Fruit fly (Drosophila melanogaster) whole organism, embryonic: ENCODE data around the gene LIMK1.

Experiments used
- CG10147 ChIP-seq: fragments of 200-800 bp; sonication (Bioruptor generic); optimal IDR thresholded peaks from 2 replicates; lab custom pipeline; 2019; ENCODE audit warnings: missing biosample characterization, mild to moderate bottlenecking, missing genetic modification characterization, moderate library complexity
- CG10979 ChIP-seq: fragments of 200-800 bp; sonication (Bioruptor generic); optimal IDR thresholded peaks from 2 replicates; lab custom pipeline; 2018; ENCODE audit warnings: missing biosample characterization, mild to moderate bottlenecking, missing genetic modification characterization, moderate library complexity
- CG11247 ChIP-seq: fragments of 200-800 bp; sonication (Bioruptor generic); IDR thresholded peaks from 2 replicates; pipeline ENCODE4 v1.3.6; 2022; ENCODE audit warnings: missing biosample characterization, missing genetic modification characterization
- CG11398 ChIP-seq: fragments of 200-800 bp; sonication (Bioruptor generic); optimal IDR thresholded peaks from 2 replicates; lab custom pipeline; 2016; ENCODE audit warnings: missing biosample characterization, missing genetic modification characterization
- CG11723 ChIP-seq: fragments of 200-800 bp; sonication (Bioruptor generic); optimal IDR thresholded peaks from 2 replicates; lab custom pipeline; 2017; ENCODE audit warnings: missing biosample characterization, mild to moderate bottlenecking, missing genetic modification characterization
- CG13624 ChIP-seq: fragments of 200-800 bp; sonication (Bioruptor generic); optimal IDR thresholded peaks from 2 replicates; lab custom pipeline; 2016; ENCODE audit warnings: missing biosample characterization, missing genetic modification characterization
- CG14710 ChIP-seq: fragments of 200-800 bp; sonication (Bioruptor generic); optimal IDR thresholded peaks from 3 replicates; lab custom pipeline; 2019; ENCODE audit warnings: missing biosample characterization, mild to moderate bottlenecking, missing genetic modification characterization, moderate library complexity
- CG1529 ChIP-seq: fragments of 200-800 bp; sonication (Bioruptor generic); optimal IDR thresholded peaks from 3 replicates; lab custom pipeline; 2018; ENCODE audit warnings: missing biosample characterization, missing genetic modification characterization
- CG1602 ChIP-seq: fragments of 200-800 bp; sonication (Bioruptor generic); optimal IDR thresholded peaks from 3 replicates; lab custom pipeline; 2016; ENCODE audit warnings: missing biosample characterization, missing genetic modification characterization
- CG16779 ChIP-seq: fragments of 200-800 bp; sonication (Bioruptor generic); IDR thresholded peaks from 2 replicates; pipeline ENCODE4 v1.3.6; 2022; ENCODE audit warnings: missing biosample characterization, missing genetic modification characterization
- CG17912 ChIP-seq: fragments of 200-800 bp; sonication (Bioruptor generic); optimal IDR thresholded peaks from 2 replicates; lab custom pipeline; 2018; ENCODE audit warnings: missing biosample characterization, mild to moderate bottlenecking, missing genetic modification characterization
- CG18262 ChIP-seq: fragments of 200-800 bp; optimal IDR thresholded peaks from 3 replicates; lab custom pipeline; 2019; ENCODE audit warnings: missing biosample characterization, mild to moderate bottlenecking, missing genetic modification characterization, moderate library complexity
- CG1832 ChIP-seq: fragments of 200-800 bp; sonication (Bioruptor generic); optimal IDR thresholded peaks from 2 replicates; lab custom pipeline; 2017; ENCODE audit warnings: missing biosample characterization, mild to moderate bottlenecking, missing genetic modification characterization, inconsistent platforms
- CG4617 ChIP-seq: fragments of 200-800 bp; sonication (Bioruptor generic); optimal IDR thresholded peaks from 3 replicates; lab custom pipeline; 2016; ENCODE audit warnings: missing biosample characterization, missing genetic modification characterization, borderline replicate concordance
- CG6272 ChIP-seq: fragments of 200-800 bp; sonication (Bioruptor generic); IDR thresholded peaks from 2 replicates; pipeline ENCODE4 v1.3.6; 2022; ENCODE audit warnings: missing biosample characterization, missing genetic modification characterization
- CG6683 ChIP-seq: fragments of 200-800 bp; sonication (Bioruptor generic); optimal IDR thresholded peaks from 2 replicates; lab custom pipeline; 2017; ENCODE audit warnings: missing biosample characterization, mild to moderate bottlenecking, missing genetic modification characterization, missing genetic modification reagents
- CG7357 ChIP-seq: fragments of 200-800 bp; sonication (Bioruptor generic); IDR thresholded peaks from 3 replicates; pipeline ENCODE4 v1.3.6; 2022; ENCODE audit warnings: missing biosample characterization, missing genetic modification characterization
- CG7928 ChIP-seq: fragments of 200-800 bp; sonication (Bioruptor generic); optimal IDR thresholded peaks from 2 replicates; lab custom pipeline; 2017; ENCODE audit warnings: missing biosample characterization, mild to moderate bottlenecking, missing genetic modification characterization
- CG8478 ChIP-seq: fragments of >200 bp; optimal IDR thresholded peaks from 2 replicates; lab custom pipeline; 2018
- CG8924 ChIP-seq: fragments of 200-800 bp; optimal IDR thresholded peaks from 3 replicates; lab custom pipeline; 2019; ENCODE audit warnings: missing biosample characterization, mild to moderate bottlenecking, missing genetic modification characterization, moderate library complexity
- CG9215 ChIP-seq: fragments of 200-800 bp; sonication (Bioruptor generic); IDR thresholded peaks from 2 replicates; pipeline ENCODE4 v1.3.6; 2022; ENCODE audit warnings: missing biosample characterization, missing genetic modification characterization
- CG9727 ChIP-seq: fragments of 200-800 bp; sonication (Bioruptor generic); optimal IDR thresholded peaks from 3 replicates; lab custom pipeline; 2017; ENCODE audit warnings: missing biosample characterization, mild to moderate bottlenecking, missing genetic modification characterization
- Dbx ChIP-seq: fragments of 200-800 bp; sonication (Bioruptor generic); IDR thresholded peaks from 3 replicates; pipeline ENCODE4 v1.3.6; 2022; ENCODE audit warnings: missing biosample characterization, missing genetic modification characterization
- HLHmδ ChIP-seq: fragments of 200-800 bp; sonication (Bioruptor generic); optimal IDR thresholded peaks from 2 replicates; lab custom pipeline; 2018; ENCODE audit warnings: missing biosample characterization, mild to moderate bottlenecking, missing genetic modification characterization, moderate library complexity
- Hr39 ChIP-seq: fragments of >200 bp; optimal IDR thresholded peaks from 2 replicates; lab custom pipeline; 2017
- Lim3 ChIP-seq: fragments of 200-800 bp; sonication (Bioruptor generic); IDR thresholded peaks from 2 replicates; pipeline ENCODE4 v1.3.6; 2022; ENCODE audit warnings: missing biosample characterization, missing genetic modification characterization
- Lpt ChIP-seq: fragments of >200 bp; optimal IDR thresholded peaks from 2 replicates; lab custom pipeline; 2018; ENCODE audit warnings: missing biosample characterization, missing genetic modification characterization
- Myb ChIP-seq: fragments of 200-800 bp; sonication (Bioruptor generic); optimal IDR thresholded peaks from 2 replicates; lab custom pipeline; 2016; ENCODE audit warnings: missing biosample characterization, missing genetic modification characterization
- Optix ChIP-seq: fragments of 200-800 bp; sonication (Bioruptor generic); IDR thresholded peaks from 3 replicates; pipeline ENCODE4 v1.3.6; 2022; ENCODE audit warnings: missing biosample characterization, missing genetic modification characterization
- Poxn ChIP-seq: fragments of 200-800 bp; sonication (Bioruptor generic); IDR thresholded peaks from 2 replicates; pipeline ENCODE4 v1.3.6; 2022; ENCODE audit warnings: missing biosample characterization, missing genetic modification characterization
- YL-1 ChIP-seq: fragments of 200-800 bp; sonication (Bioruptor generic); optimal IDR thresholded peaks from 3 replicates; lab custom pipeline; 2017; ENCODE audit warnings: missing biosample characterization, mild to moderate bottlenecking, missing genetic modification characterization
- ab ChIP-seq: fragments of 200-800 bp; sonication (Bioruptor generic); optimal IDR thresholded peaks from 2 replicates; lab custom pipeline; 2016; ENCODE audit warnings: missing biosample characterization, missing genetic modification characterization
- bbx ChIP-seq: fragments of 200-800 bp; sonication (Bioruptor generic); IDR thresholded peaks from 2 replicates; pipeline ENCODE4 v1.3.6; 2022; ENCODE audit warnings: missing biosample characterization, missing genetic modification characterization; ENCODE audit not compliant: partially characterized antibody
- corto ChIP-seq: fragments of 200-800 bp; sonication (Bioruptor generic); optimal IDR thresholded peaks from 2 replicates; lab custom pipeline; 2016; ENCODE audit warnings: missing biosample characterization, mild to moderate bottlenecking, missing genetic modification characterization, moderate library complexity
- danr ChIP-seq: fragments of 200-800 bp; sonication (Bioruptor generic); IDR thresholded peaks from 2 replicates; pipeline ENCODE4 v1.3.6; 2022; ENCODE audit warnings: missing biosample characterization, missing genetic modification characterization
- ems ChIP-seq: fragments of 200-800 bp; sonication (Bioruptor generic); optimal IDR thresholded peaks from 3 replicates; lab custom pipeline; 2016; ENCODE audit warnings: missing biosample characterization, missing genetic modification characterization
- gcm2 ChIP-seq: fragments of 200-800 bp; sonication (Bioruptor generic); optimal IDR thresholded peaks from 2 replicates; lab custom pipeline; 2016; ENCODE audit warnings: missing biosample characterization, missing genetic modification characterization
- grau ChIP-seq: fragments of 200-800 bp; optimal IDR thresholded peaks from 3 replicates; lab custom pipeline; 2019; ENCODE audit warnings: missing biosample characterization, mild to moderate bottlenecking, missing genetic modification characterization, moderate library complexity
- gro ChIP-seq: fragments of 200-800 bp; sonication (Bioruptor generic); optimal IDR thresholded peaks from 2 replicates; lab custom pipeline; 2016; ENCODE audit warnings: missing biosample characterization, missing genetic modification characterization
- gsb-n ChIP-seq: fragments of 200-800 bp; sonication (Bioruptor generic); optimal IDR thresholded peaks from 3 replicates; lab custom pipeline; 2018; ENCODE audit warnings: missing biosample characterization, mild to moderate bottlenecking, missing genetic modification characterization
- hth ChIP-seq: fragments of >200 bp; optimal IDR thresholded peaks from 2 replicates; lab custom pipeline; 2017; ENCODE audit warnings: inconsistent platforms
- klu ChIP-seq: fragments of 200-800 bp; sonication (Bioruptor generic); IDR thresholded peaks from 2 replicates; pipeline ENCODE4 v1.3.6; 2022; ENCODE audit warnings: missing biosample characterization, missing genetic modification characterization
- mam ChIP-seq: fragments of 200-800 bp; sonication (Bioruptor generic); optimal IDR thresholded peaks from 3 replicates; lab custom pipeline; 2016; ENCODE audit warnings: missing biosample characterization, missing genetic modification characterization
- nerfin-1 ChIP-seq: fragments of 200-800 bp; sonication (Bioruptor generic); optimal IDR thresholded peaks from 3 replicates; lab custom pipeline; 2019; ENCODE audit warnings: missing biosample characterization, mild to moderate bottlenecking, missing genetic modification characterization, moderate library complexity
- pho ChIP-seq: fragments of 200-800 bp; sonication (Bioruptor generic); optimal IDR thresholded peaks from 2 replicates; lab custom pipeline; 2016; ENCODE audit warnings: missing biosample characterization, missing genetic modification characterization
- phol ChIP-seq: fragments of 200-800 bp; sonication (Bioruptor generic); optimal IDR thresholded peaks from 3 replicates; lab custom pipeline; 2018; ENCODE audit warnings: missing biosample characterization, mild to moderate bottlenecking, missing genetic modification characterization, moderate library complexity
- pita ChIP-seq: fragments of 200-800 bp; sonication (Bioruptor generic); optimal IDR thresholded peaks from 2 replicates; lab custom pipeline; 2017; ENCODE audit warnings: missing biosample characterization, mild to moderate bottlenecking, missing genetic modification characterization
- slou ChIP-seq: fragments of 200-800 bp; sonication (Bioruptor generic); optimal IDR thresholded peaks from 3 replicates; lab custom pipeline; 2016; ENCODE audit warnings: missing biosample characterization, missing genetic modification characterization
- tin ChIP-seq: fragments of 200-800 bp; sonication (Bioruptor generic); optimal IDR thresholded peaks from 3 replicates; lab custom pipeline; 2016; ENCODE audit warnings: missing biosample characterization, missing genetic modification characterization
- tna ChIP-seq: fragments of 200-800 bp; sonication (Bioruptor generic); IDR thresholded peaks from 2 replicates; pipeline ENCODE4 v1.3.6; 2022; ENCODE audit warnings: missing biosample characterization, missing genetic modification characterization; ENCODE audit not compliant: partially characterized antibody
- z ChIP-seq: fragments of 200-800 bp; sonication (Bioruptor generic); IDR thresholded peaks from 3 replicates; pipeline ENCODE4 v1.3.6; 2022; ENCODE audit warnings: missing biosample characterization, missing genetic modification characterization

The LIMK1 gene

DNA sequence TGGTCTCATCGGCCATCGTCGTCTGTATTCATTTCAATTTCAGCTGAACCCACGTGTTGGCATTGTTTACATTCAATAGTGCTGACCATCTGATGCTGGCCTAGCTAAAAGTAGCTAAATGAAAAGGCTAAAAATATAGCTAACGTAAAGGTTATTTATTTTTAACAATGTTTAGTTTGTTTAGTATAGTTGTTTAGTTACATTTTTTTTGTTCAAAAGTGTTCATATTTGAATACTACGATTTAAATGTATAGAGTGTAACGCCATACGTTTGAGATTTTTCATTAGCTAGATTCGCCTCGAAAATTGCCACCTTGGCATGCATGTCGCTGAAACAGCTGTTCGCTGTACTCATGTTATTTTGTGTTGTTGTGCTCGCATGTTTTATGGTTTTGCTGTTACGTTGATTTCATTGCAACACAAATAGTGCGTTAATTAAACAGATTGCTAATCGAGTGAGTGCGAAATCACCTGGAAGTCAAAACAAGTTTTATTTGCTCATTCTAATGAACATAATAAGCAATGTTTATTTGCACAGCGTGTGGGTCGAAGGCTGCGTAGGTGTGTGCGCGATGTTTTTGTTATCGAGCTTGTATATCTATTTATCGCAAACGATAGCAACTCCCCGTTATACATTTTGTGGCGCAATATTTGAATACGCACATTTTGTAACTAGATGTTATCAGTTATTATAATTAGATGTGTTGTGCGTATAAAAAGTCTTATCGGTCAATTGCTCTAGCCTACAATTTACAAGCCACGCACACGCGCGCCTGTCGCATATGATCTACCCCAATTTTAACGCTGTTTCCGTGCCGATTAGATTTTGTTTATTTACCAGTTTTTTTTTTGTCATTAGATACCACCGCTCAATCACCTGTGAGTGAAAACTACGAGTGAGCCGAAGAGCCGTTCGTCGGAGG lies 19.8 kb upstream of the LIMK1 start, which contains the start of the genes CG1463 and Fpgs1 (continued):
- TF ChIP-seq CG10147 (GFP tag; lab: Kevin White, UChicago): no peak
- no peak for TF ChIP-seq Hr39
- TF ChIP-seq phol (tag; lab: Kevin White, UChicago): peak; percentile 43
- TF ChIP-seq nerfin-1 (tag; lab: Kevin White, UChicago): peak; percentile 15
- TF ChIP-seq ems (GFP tag; lab: Kevin White, UChicago): peak; percentile 5
- no peak for TF ChIP-seq HLHmδ
- peak; percentile 32 for TF ChIP-seq pho (GFP tag; lab: Kevin White, UChicago)
- TF ChIP-seq Lim3: no peak
- TF ChIP-seq Poxn (GFP tag; lab: Robert Waterston, UW): no peak
- peak; percentile 61 for TF ChIP-seq bbx (GFP tag; lab: Robert Waterston, UW)
- no peak for TF ChIP-seq CG9215 (GFP tag; lab: Robert Waterston, UW)
- peak; percentile 86 for TF ChIP-seq z (GFP tag; lab: Robert Waterston, UW)
- TF ChIP-seq CG8924 (tag; lab: Kevin White, UChicago): no peak
- peak; percentile 40; the same call in 1 of the 2 replicates for TF ChIP-seq tna (GFP tag; lab: Robert Waterston, UW)
- TF ChIP-seq CG7928 (GFP tag; lab: Kevin White, UChicago): peak; percentile 25
- TF ChIP-seq Myb (GFP tag; lab: Kevin White, UChicago): peak; percentile 33
- no peak for TF ChIP-seq CG4617 (GFP tag; lab: Kevin White, UChicago)
- no peak for TF ChIP-seq CG1529 (GFP tag; lab: Kevin White, UChicago)
- TF ChIP-seq hth: no peak
- TF ChIP-seq CG16779 (GFP tag; lab: Robert Waterston, UW): no peak
- no peak for TF ChIP-seq CG11247
- no peak for TF ChIP-seq Optix
- peak; percentile 39 for TF ChIP-seq YL-1 (GFP tag; lab: Kevin White, UChicago)
- no peak for TF ChIP-seq CG17912 (GFP tag; lab: Kevin White, UChicago)
- TF ChIP-seq klu (GFP tag; lab: Robert Waterston, UW): no peak
- TF ChIP-seq tin (GFP tag; lab: Kevin White, UChicago): peak; percentile 2
- TF ChIP-seq Dbx (GFP tag; lab: Robert Waterston, UW): no peak
- TF ChIP-seq mam: peak; percentile 34
- no peak for TF ChIP-seq CG6683 (GFP tag; lab: Kevin White, UChicago)
- no peak for TF ChIP-seq Lpt (GFP tag; lab: Kevin White, UChicago)
- TF ChIP-seq gcm2 (GFP tag; lab: Kevin White, UChicago): no peak
- TF ChIP-seq CG1832 (GFP tag; lab: Kevin White, UChicago): no peak
- TF ChIP-seq CG6272 (GFP tag; lab: Robert Waterston, UW): no peak
- TF ChIP-seq CG10979 (tag; lab: Kevin White, UChicago): peak; percentile 13
- no peak for TF ChIP-seq CG11723 (GFP tag; lab: Kevin White, UChicago)
- TF ChIP-seq pita (GFP tag; lab: Kevin White, UChicago): no peak
- TF ChIP-seq CG13624 (GFP tag; lab: Kevin White, UChicago): peak; percentile 17
- TF ChIP-seq CG9727 (GFP tag; lab: Kevin White, UChicago): no peak
- TF ChIP-seq danr: no peak
- no peak for TF ChIP-seq CG8478 (lab: Kevin White, UChicago)
- no peak for TF ChIP-seq CG7357 (GFP tag; lab: Robert Waterston, UW)
- no peak for TF ChIP-seq CG11398 (GFP tag; lab: Kevin White, UChicago)
- no peak for TF ChIP-seq ab
- no peak for TF ChIP-seq slou
- TF ChIP-seq gro (GFP tag; lab: Kevin White, UChicago): no peak
- TF ChIP-seq grau (tag; lab: Kevin White, UChicago): no peak
- no peak for TF ChIP-seq corto (GFP tag; lab: Kevin White, UChicago)
- TF ChIP-seq CG18262 (tag; lab: Kevin White, UChicago): no peak
- no peak for TF ChIP-seq gsb-n
- TF ChIP-seq CG1602 (GFP tag; lab: Kevin White, UChicago): no peak
- TF ChIP-seq CG14710 (tag; lab: Kevin White, UChicago): peak; percentile 48
